Worm (Caenorhabditis elegans): ENCODE measurements around the gene F31E3.12.
A peak's percentile ranks its signal among the peaks of the same experiment; 100 is the strongest.

DNA sequence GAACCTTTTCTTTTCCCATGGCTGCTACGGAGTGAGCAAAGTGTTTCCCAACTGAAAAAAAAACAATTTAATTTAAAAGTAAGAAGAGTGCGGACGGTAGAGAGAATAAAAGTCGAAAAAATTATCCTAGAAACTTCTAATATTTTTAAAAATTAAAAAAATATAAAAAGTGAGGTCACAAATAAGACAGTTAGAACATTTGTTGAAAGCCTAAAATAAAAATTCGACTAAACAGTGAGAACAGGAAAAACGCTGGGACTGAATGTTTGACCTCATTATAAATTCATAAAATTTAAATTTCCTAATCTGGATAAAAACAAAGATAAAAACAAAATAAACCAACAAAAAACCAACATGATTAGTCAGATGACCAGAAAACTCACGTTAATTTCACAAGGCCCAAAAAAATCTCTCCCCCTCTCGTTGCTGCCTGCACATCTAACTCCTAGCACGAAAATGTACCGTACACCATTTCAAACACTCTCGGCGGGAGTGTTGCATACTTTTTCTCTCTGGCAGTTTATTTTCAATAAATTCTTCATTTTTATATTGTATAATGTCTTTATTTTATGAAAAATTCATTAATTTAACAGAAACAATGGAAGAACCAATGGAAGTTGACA, 2.6 kb downstream of the F31E3.12 start, which contains the start of the genes eef-1A.1 and rfc-4:
- TF ChIP-seq ztf-4 (tag; optimal IDR thresholded peaks at IDR 0.05) (peak; percentile 93), nhr-12 (tag; optimal IDR thresholded peaks at IDR 0.05) (no peak), elt-3 (tag; optimal IDR thresholded peaks at IDR 0.05) (peak; percentile 80 to 100 (median 92))

Data from whole organism, L1 larva.